Worm (Caenorhabditis elegans): ENCODE measurements around the gene C23H4.6.

DNA sequence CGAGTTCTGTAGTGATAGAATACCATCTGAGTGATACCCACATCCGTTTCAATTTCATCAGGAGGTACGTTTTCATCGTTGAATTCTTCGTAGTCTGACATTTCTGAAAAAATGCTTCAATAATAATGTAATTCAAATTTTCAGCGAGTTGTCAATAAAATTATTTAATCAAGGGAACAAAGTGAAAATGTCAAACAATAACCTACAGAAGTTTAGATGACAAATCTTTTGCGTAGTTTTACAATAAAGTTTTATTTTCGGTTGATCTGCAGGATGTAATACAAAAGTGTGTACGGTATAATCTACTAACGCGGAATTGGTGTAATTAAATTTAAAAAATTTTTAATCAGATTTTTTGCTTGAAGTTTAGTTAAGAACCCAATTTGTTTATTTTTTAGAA lies 52.8 kb downstream of the C23H4.6 start, which contains the start of gene C04B4.5:
- TF ChIP-seq pqm-1 (tag; optimal IDR thresholded peaks at IDR 0.05) (no peak), skn-1 (tag; optimal IDR thresholded peaks at IDR 0.05) (no peak), zag-1 (tag; optimal IDR thresholded peaks at IDR 0.05) (no peak), nhr-28 (tag; optimal IDR thresholded peaks at IDR 0.05) (no peak), jun-1 (tag; optimal IDR thresholded peaks at IDR 0.05) (no peak), ceh-88 (GFP tag; IDR thresholded peaks at IDR 0.05) (no peak), F16B12.6 (tag; optimal IDR thresholded peaks at IDR 0.05) (no peak), tlp-1 (tag; optimal IDR thresholded peaks at IDR 0.05) (no peak)

Data from whole organism, L1 larva.